Fruit fly (Drosophila melanogaster): ENCODE measurements around the gene CG12182.

CG12182 gene

dm6 chr3L:2585794-2586741, 13.3 kb downstream of the CG12182 start, which contains the start of gene msn:
Gene msn (minus strand): TSS chr3L:2586540.
- TF ChIP-seq CG8478 (optimal IDR thresholded peaks at IDR 0.05) (peak; percentile 7), pan (optimal IDR thresholded peaks at IDR 0.05) (no peak), usp (GFP tag; optimal IDR thresholded peaks at IDR 0.05) (no peak), Dll (optimal IDR thresholded peaks at IDR 0.05) (no peak), EcR (GFP tag; optimal IDR thresholded peaks at IDR 0.05) (no peak)

dm6 chr3L:2584827-2585226, 14.6 kb downstream of the CG12182 start:
- no peak for TF ChIP-seq Dll (optimal IDR thresholded peaks at IDR 0.05)
- TF ChIP-seq EcR (GFP tag; optimal IDR thresholded peaks at IDR 0.05) = no peak
- TF ChIP-seq pan (optimal IDR thresholded peaks at IDR 0.05) = no peak
- TF ChIP-seq usp (GFP tag; optimal IDR thresholded peaks at IDR 0.05) = no peak
- TF ChIP-seq psq (optimal IDR thresholded peaks at IDR 0.05) = no peak
- TF ChIP-seq CG8478 (optimal IDR thresholded peaks at IDR 0.05) = no peak

- TF ChIP-seq psq (optimal IDR thresholded peaks at IDR 0.05) (no peak), CG8478 (optimal IDR thresholded peaks at IDR 0.05) (no peak), EcR (GFP tag; optimal IDR thresholded peaks at IDR 0.05) (peak in 1 of 2 experiments; percentile 59), pan (optimal IDR thresholded peaks at IDR 0.05) (no peak)
Observed at dm6 chr3L:2584119-2584805, 15.1 kb downstream of the CG12182 start.

dm6 chr3L:2583537-2583870, 15.9 kb downstream of the CG12182 start:
- TF ChIP-seq pan (optimal IDR thresholded peaks at IDR 0.05) (no peak), Dll (optimal IDR thresholded peaks at IDR 0.05) (no peak), CG8478 (optimal IDR thresholded peaks at IDR 0.05) (no peak), usp (GFP tag; optimal IDR thresholded peaks at IDR 0.05) (no peak), psq (optimal IDR thresholded peaks at IDR 0.05) (no peak), EcR (GFP tag; optimal IDR thresholded peaks at IDR 0.05) (peak in 1 of 2 experiments; percentile 60)

- TF ChIP-seq pan (optimal IDR thresholded peaks at IDR 0.05) (no peak), EcR (GFP tag; optimal IDR thresholded peaks at IDR 0.05) (peak in 1 of 2 experiments; percentile 42)
Observed at dm6 chr3L:2582753-2583536, 16.4 kb downstream of the CG12182 start.

- TF ChIP-seq usp (GFP tag; optimal IDR thresholded peaks at IDR 0.05) (no peak), Dll (optimal IDR thresholded peaks at IDR 0.05) (no peak), CG8478 (optimal IDR thresholded peaks at IDR 0.05) (no peak), EcR (GFP tag; optimal IDR thresholded peaks at IDR 0.05) (no peak), pan (optimal IDR thresholded peaks at IDR 0.05) (no peak), psq (optimal IDR thresholded peaks at IDR 0.05) (no peak)
Observed at dm6 chr3L:2582290-2582689, 17.1 kb downstream of the CG12182 start.

- no peak for TF ChIP-seq psq (optimal IDR thresholded peaks at IDR 0.05)
- no peak for TF ChIP-seq pan (optimal IDR thresholded peaks at IDR 0.05)
- no peak for TF ChIP-seq usp (GFP tag; optimal IDR thresholded peaks at IDR 0.05)
- TF ChIP-seq Dll (optimal IDR thresholded peaks at IDR 0.05) = no peak
- no peak for TF ChIP-seq CG8478 (optimal IDR thresholded peaks at IDR 0.05)
- no peak for TF ChIP-seq EcR (GFP tag; optimal IDR thresholded peaks at IDR 0.05)
Observed at dm6 chr3L:2581857-2582256, 17.5 kb downstream of the CG12182 start.

- TF ChIP-seq CG8478 (optimal IDR thresholded peaks at IDR 0.05) (no peak), usp (GFP tag; optimal IDR thresholded peaks at IDR 0.05) (no peak), EcR (GFP tag; optimal IDR thresholded peaks at IDR 0.05) (no peak)
Observed at dm6 chr3L:2581343-2581825, 18.0 kb downstream of the CG12182 start.

dm6 chr3L:2579557-2580224, 19.7 kb downstream of the CG12182 start:
- TF ChIP-seq CG8478 (optimal IDR thresholded peaks at IDR 0.05) (no peak), psq (optimal IDR thresholded peaks at IDR 0.05) (no peak), usp (GFP tag; optimal IDR thresholded peaks at IDR 0.05) (no peak), pan (optimal IDR thresholded peaks at IDR 0.05) (no peak), EcR (GFP tag; optimal IDR thresholded peaks at IDR 0.05) (peak; percentile 40 to 81)

dm6 chr3L:2578737-2579136, 20.6 kb downstream of the CG12182 start:
- no peak for TF ChIP-seq pan (optimal IDR thresholded peaks at IDR 0.05)
- no peak for TF ChIP-seq psq (optimal IDR thresholded peaks at IDR 0.05)
- TF ChIP-seq EcR (GFP tag; optimal IDR thresholded peaks at IDR 0.05) = no peak
- TF ChIP-seq CG8478 (optimal IDR thresholded peaks at IDR 0.05) = no peak
- TF ChIP-seq Dll (optimal IDR thresholded peaks at IDR 0.05) = no peak
- no peak for TF ChIP-seq usp (GFP tag; optimal IDR thresholded peaks at IDR 0.05)

dm6 chr3L:2578315-2578714, 21.1 kb downstream of the CG12182 start:
- TF ChIP-seq CG8478 (optimal IDR thresholded peaks at IDR 0.05) = no peak
- TF ChIP-seq Dll (optimal IDR thresholded peaks at IDR 0.05) = no peak
- TF ChIP-seq EcR (GFP tag; optimal IDR thresholded peaks at IDR 0.05) = no peak
- TF ChIP-seq pan (optimal IDR thresholded peaks at IDR 0.05) = no peak
- no peak for TF ChIP-seq psq (optimal IDR thresholded peaks at IDR 0.05)
- TF ChIP-seq usp (GFP tag; optimal IDR thresholded peaks at IDR 0.05) = no peak
